Worm (Caenorhabditis elegans) whole organism, L1 larva: ENCODE measurements around the gene F43G6.16.

ENCODE experiments used
- C04F5.9 ChIP-seq: sonication (generic microtip); optimal IDR thresholded peaks from 2 replicates; lab custom pipeline; 2016; ENCODE audit warnings: missing genetic modification characterization, missing compliant biosample characterization
- C34B4.2 ChIP-seq: sonication (generic microtip); optimal IDR thresholded peaks from 2 replicates; lab custom pipeline; 2017; ENCODE audit warnings: mild to moderate bottlenecking, missing genetic modification characterization, missing compliant biosample characterization
- Y116A8C.19 ChIP-seq: sonication (generic microtip); optimal IDR thresholded peaks from 2 replicates; lab custom pipeline; 2016; ENCODE audit warnings: missing compliant biosample characterization, missing genetic modification characterization, borderline replicate concordance
- aha-1 ChIP-seq: fragments of 150-350 bp; optimal IDR thresholded peaks from 2 replicates; lab custom pipeline; 2014; ENCODE audit warnings: missing biosample characterization, missing genetic modification characterization
- ama-1 ChIP-seq: fragments of 150-350 bp; optimal IDR thresholded peaks from 2 replicates; lab custom pipeline; 2014
- ceh-82 ChIP-seq, 3 experiments: fragments of 150-350 bp in 1 of 3; sonication (generic microtip) in 2 of 3; optimal IDR thresholded peaks; 2 replicates each; lab custom pipeline; 2014 to 2017; ENCODE audit warnings: missing biosample characterization in 3 of 3, missing genetic modification characterization in 3 of 3
- efl-1 ChIP-seq, 4 experiments: fragments of 150-350 bp; optimal IDR thresholded peaks in 3 of 4; peaks in 1 of 4; 1 replicate in 1 of 4; 2 replicates in 3 of 4; lab custom pipeline; 2014; ENCODE audit warnings: missing biosample characterization in 2 of 4, missing genetic modification characterization in 2 of 4, missing genetic modification reagents in 2 of 4
- elt-2 ChIP-seq: sonication (generic microtip); optimal IDR thresholded peaks from 2 replicates; lab custom pipeline; 2016; ENCODE audit warnings: missing genetic modification characterization, mild to moderate bottlenecking, inconsistent platforms, missing compliant biosample characterization, missing genetic modification reagents
- ets-5 ChIP-seq: fragments of 200-800 bp; sonication (Bioruptor generic); IDR thresholded peaks from 2 replicates; pipeline ENCODE4 v1.3.6; 2022; ENCODE audit warnings: missing genetic modification characterization, missing compliant biosample characterization
- fkh-8 ChIP-seq: sonication (generic microtip); optimal IDR thresholded peaks from 2 replicates; lab custom pipeline; 2016; ENCODE audit warnings: mild to moderate bottlenecking, missing genetic modification characterization, missing compliant biosample characterization
- grh-1 ChIP-seq: fragments of 200-800 bp; sonication (Bioruptor generic); IDR thresholded peaks from 2 replicates; pipeline ENCODE4 v1.3.6; 2022; ENCODE audit warnings: missing genetic modification reagents, missing genetic modification characterization, missing compliant biosample characterization
- isw-1 ChIP-seq: fragments of 200-800 bp; sonication (Bioruptor generic); IDR thresholded peaks from 2 replicates; pipeline ENCODE4 v1.3.6; 2022; ENCODE audit warnings: missing genetic modification characterization, missing compliant biosample characterization
- lin-14 ChIP-seq: fragments of 200-800 bp; sonication (Bioruptor generic); optimal IDR thresholded peaks from 2 replicates; lab custom pipeline; 2018; ENCODE audit warnings: mild to moderate bottlenecking, missing genetic modification characterization, moderate library complexity, missing compliant biosample characterization
- lin-15B ChIP-seq: fragments of 150-350 bp; sonication (generic microtip); optimal IDR thresholded peaks from 3 replicates; lab custom pipeline; 2014; ENCODE audit warnings: missing biosample characterization, missing genetic modification characterization
- lin-35 ChIP-seq, 2 experiments: fragments of 150-350 bp; optimal IDR thresholded peaks; 2 replicates each; lab custom pipeline; 2014; ENCODE audit warnings: missing biosample characterization in 2 of 2, missing genetic modification characterization in 2 of 2, missing genetic modification reagents in 2 of 2
- lin-39 ChIP-seq: fragments of 150-350 bp; optimal IDR thresholded peaks from 2 replicates; lab custom pipeline; 2014; ENCODE audit warnings: missing biosample characterization, missing genetic modification reagents, missing genetic modification characterization
- mab-9 ChIP-seq: fragments of 200-800 bp; sonication (Bioruptor generic); IDR thresholded peaks from 2 replicates; pipeline ENCODE4 v1.3.6; 2022; ENCODE audit warnings: missing genetic modification reagents, missing genetic modification characterization, missing compliant biosample characterization
- mef-2 ChIP-seq: fragments of 150-350 bp; optimal IDR thresholded peaks from 2 replicates; lab custom pipeline; 2014; ENCODE audit warnings: missing biosample characterization, missing genetic modification characterization
- nhr-11 ChIP-seq: fragments of 150-350 bp; optimal IDR thresholded peaks from 2 replicates; lab custom pipeline; 2014; ENCODE audit warnings: missing biosample characterization, missing genetic modification characterization
- nhr-19 ChIP-seq: fragments of 200-800 bp; sonication (Bioruptor generic); conservative IDR thresholded peaks from 2 replicates; pipeline ENCODE4 v1.3.6; 2022; ENCODE audit warnings: missing genetic modification characterization, missing compliant biosample characterization
- nhr-20 ChIP-seq: sonication (generic microtip); optimal IDR thresholded peaks from 2 replicates; lab custom pipeline; 2016; ENCODE audit warnings: mild to moderate bottlenecking, missing genetic modification characterization, missing compliant biosample characterization
- nhr-237 ChIP-seq: fragments of 150-350 bp; optimal IDR thresholded peaks from 2 replicates; lab custom pipeline; 2014; ENCODE audit warnings: missing biosample characterization, missing genetic modification characterization
- nhr-71 ChIP-seq: sonication (generic microtip); optimal IDR thresholded peaks from 2 replicates; lab custom pipeline; 2016; ENCODE audit warnings: mild to moderate bottlenecking, missing genetic modification characterization, moderate library complexity, missing compliant biosample characterization
- nhr-76 ChIP-seq: sonication (generic microtip); optimal IDR thresholded peaks from 2 replicates; lab custom pipeline; 2017; ENCODE audit warnings: missing biosample characterization, missing genetic modification characterization
- nhr-77 ChIP-seq: fragments of 150-350 bp; optimal IDR thresholded peaks from 2 replicates; lab custom pipeline; 2014; ENCODE audit warnings: missing biosample characterization, missing genetic modification characterization
- nhr-84 ChIP-seq: sonication (generic microtip); optimal IDR thresholded peaks from 2 replicates; lab custom pipeline; 2017; ENCODE audit warnings: missing biosample characterization, missing genetic modification characterization
- nhr-85 ChIP-seq: sonication (generic microtip); peaks from one replicate; lab custom pipeline; 2016; ENCODE audit warnings: missing genetic modification characterization, inconsistent platforms, missing compliant biosample characterization
- pag-3 ChIP-seq: sonication (generic microtip); optimal IDR thresholded peaks from 2 replicates; lab custom pipeline; 2017; ENCODE audit warnings: missing genetic modification characterization, mild to moderate bottlenecking, missing compliant biosample characterization, antibody characterized with exemption, borderline replicate concordance; ENCODE audit not compliant: insufficient read depth
- pqm-1 ChIP-seq: sonication (generic microtip); optimal IDR thresholded peaks from 3 replicates; lab custom pipeline; 2017; ENCODE audit warnings: missing biosample characterization, missing genetic modification characterization
- rnt-1 ChIP-seq: sonication (generic microtip); optimal IDR thresholded peaks from 2 replicates; lab custom pipeline; 2016; ENCODE audit warnings: mild to moderate bottlenecking, missing genetic modification characterization, moderate library complexity, missing compliant biosample characterization
- skn-1 ChIP-seq: fragments of 150-350 bp; optimal IDR thresholded peaks from 2 replicates; lab custom pipeline; 2014; ENCODE audit warnings: missing biosample characterization, missing genetic modification characterization
- snpc-4 ChIP-seq: fragments of 150-350 bp; optimal IDR thresholded peaks from 2 replicates; lab custom pipeline; 2014; ENCODE audit warnings: missing biosample characterization, missing genetic modification characterization
- snu-23 ChIP-seq: sonication (generic microtip); optimal IDR thresholded peaks from 2 replicates; lab custom pipeline; 2016; ENCODE audit warnings: missing genetic modification characterization, missing compliant biosample characterization
- sptf-1 ChIP-seq: fragments of 150-350 bp; optimal IDR thresholded peaks from 2 replicates; lab custom pipeline; 2014; ENCODE audit warnings: missing biosample characterization, missing genetic modification characterization
- sup-37 ChIP-seq: fragments of 200-800 bp; sonication (Bioruptor generic); optimal IDR thresholded peaks from 2 replicates; lab custom pipeline; 2018; ENCODE audit warnings: mild to moderate bottlenecking, missing genetic modification characterization, missing compliant biosample characterization
- tlp-1 ChIP-seq: fragments of 150-350 bp; optimal IDR thresholded peaks from 2 replicates; lab custom pipeline; 2014; ENCODE audit warnings: missing biosample characterization, missing genetic modification characterization
- unc-130 ChIP-seq: fragments of 150-350 bp; optimal IDR thresholded peaks from 2 replicates; lab custom pipeline; 2017; ENCODE audit warnings: missing biosample characterization, missing genetic modification characterization, inconsistent platforms
- unc-98 ChIP-seq: fragments of 200-800 bp; sonication (Bioruptor generic); IDR thresholded peaks from 2 replicates; pipeline ENCODE4 v1.3.6; 2022; ENCODE audit warnings: missing genetic modification characterization, missing compliant biosample characterization
- vab-15 ChIP-seq: sonication (generic microtip); optimal IDR thresholded peaks from 2 replicates; lab custom pipeline; 2017; ENCODE audit warnings: missing genotype, mild to moderate bottlenecking, missing genetic modification characterization, missing compliant biosample characterization
- xbp-1 ChIP-seq: sonication (generic microtip); optimal IDR thresholded peaks from 2 replicates; lab custom pipeline; 2016; ENCODE audit warnings: missing genetic modification characterization, missing compliant biosample characterization
- zag-1 ChIP-seq: fragments of 150-350 bp; optimal IDR thresholded peaks from 2 replicates; lab custom pipeline; 2014; ENCODE audit warnings: missing biosample characterization, missing genetic modification characterization
- ztf-11 ChIP-seq, 2 experiments: sonication (generic microtip); optimal IDR thresholded peaks; 2 replicates each; lab custom pipeline; 2016 to 2017; ENCODE audit warnings: missing genetic modification characterization in 2 of 2, missing biosample characterization in 1 of 2, missing compliant biosample characterization in 1 of 2

Gene F43G6.16

ce11 chrII:11798737-11799136 lies 16.3 kb upstream of the F43G6.16 start, which contains the start of gene hda-5:
TSS of gene hda-5 (plus strand) at chrII:11799037.
- TF ChIP-seq nhr-237 (no peak), snpc-4 (no peak), elt-2 (tag; lab: Kevin White, UChicago) (no peak), sup-37 (GFP tag; lab: Kevin White, UChicago) (no peak), pag-3 (tag; lab: Kevin White, UChicago) (no peak), mab-9 (GFP tag; lab: Robert Waterston, UW) (no peak), sptf-1 (tag; lab: Kevin White, UChicago) (no peak), aha-1 (tag; lab: Kevin White, UChicago) (no peak), nhr-76 (no peak), lin-35 (GFP tag; optimal IDR thresholded peaks at IDR 0.05; lab: Kevin White, UChicago) (no peak), nhr-77 (tag; lab: Kevin White, UChicago) (no peak), unc-130 (tag; lab: Kevin White, UChicago) (no peak), nhr-84 (tag; lab: Kevin White, UChicago) (no peak), skn-1 (no peak), nhr-71 (tag; lab: Kevin White, UChicago) (no peak), C34B4.2 (tag; lab: Kevin White, UChicago) (no peak), ama-1 (lab: Kevin White, UChicago) (no peak), mef-2 (no peak), pqm-1 (tag; lab: Kevin White, UChicago) (no peak)

ce11 chrII:11797194-11797593 lies 14.8 kb upstream of the F43G6.16 start:
- TF ChIP-seq elt-2 (tag; lab: Kevin White, UChicago) = peak; percentile 78
- no peak for TF ChIP-seq tlp-1 (tag; lab: Kevin White, UChicago)

ce11 chrII:11794392-11794791 lies 12.0 kb upstream of the F43G6.16 start:
- TF ChIP-seq nhr-85 (tag; lab: Kevin White, UChicago) = peak; percentile 75
- TF ChIP-seq nhr-71 (tag; lab: Kevin White, UChicago) = no peak
- peak; percentile 3 for TF ChIP-seq lin-39 (tag; lab: Kevin White, UChicago)

- no peak for TF ChIP-seq vab-15
Observed at ce11 chrII:11790458-11790857, 8.0 kb upstream of the F43G6.16 start, which contains the start of gene F43G6.4. TSS of gene F43G6.4 (plus strand) at chrII:11790758.

- TF ChIP-seq sup-37 (GFP tag; lab: Kevin White, UChicago) = no peak
- no peak for TF ChIP-seq efl-1 (optimal IDR thresholded peaks at IDR 0.05; lab: Kevin White, UChicago)
- TF ChIP-seq efl-1 (GFP tag; optimal IDR thresholded peaks at IDR 0.05 in 1 of 2; lab: Kevin White, UChicago) = peak in 1 of 2 experiments; percentile 64
- TF ChIP-seq zag-1 = no peak
Observed at ce11 chrII:11788025-11788424, 5.6 kb upstream of the F43G6.16 start.

- TF ChIP-seq fkh-8 (tag; lab: Kevin White, UChicago) (peak; percentile 21), nhr-77 (tag; lab: Kevin White, UChicago) (peak; percentile 14), unc-98 (GFP tag; lab: Robert Waterston, UW) (no peak), Y116A8C.19 (tag; lab: Kevin White, UChicago) (no peak), grh-1 (GFP tag; lab: Robert Waterston, UW) (peak; percentile 36; the same call in 1 of the 2 replicates), pqm-1 (tag; lab: Kevin White, UChicago) (no peak), mef-2 (peak; percentile 25), ets-5 (GFP tag; lab: Robert Waterston, UW) (no peak), aha-1 (tag; lab: Kevin White, UChicago) (no peak), tlp-1 (tag; lab: Kevin White, UChicago) (no peak), nhr-11 (no peak), xbp-1 (tag; lab: Kevin White, UChicago) (peak; percentile 41), nhr-20 (peak; percentile 42), lin-35 (GFP tag; optimal IDR thresholded peaks at IDR 0.05; lab: Kevin White, UChicago) (peak; percentile 86 to 96), lin-15B (tag; lab: Kevin White, UChicago) (peak; percentile 31), snu-23 (peak; percentile 55), nhr-19 (GFP tag; lab: Robert Waterston, UW) (peak; percentile 58), lin-14 (GFP tag; lab: Kevin White, UChicago) (peak; percentile 57), ceh-82 (tag; optimal IDR thresholded peaks at IDR 0.05; lab: Kevin White, UChicago) (peak in 2 of 3 experiments; percentile 60 to 79), C04F5.9 (tag; lab: Kevin White, UChicago) (no peak), rnt-1 (tag; lab: Kevin White, UChicago) (peak; percentile 79), isw-1 (peak; percentile 67), ztf-11 (tag; optimal IDR thresholded peaks at IDR 0.05; lab: Kevin White, UChicago) (no peak)
Observed at ce11 chrII:11777893-11778480, 4.4 kb downstream of the F43G6.16 start, which contains the start of the genes patr-1 and dna-2. TSS of gene patr-1 (minus strand) at chrII:11777943. TSS of gene dna-2 (plus strand) at chrII:11778430.
